Fruit fly (Drosophila melanogaster) whole organism, embryonic: ENCODE data around the gene Jhbp12.

Experiments used
- CG10959 ChIP-seq: fragments of 200-800 bp; sonication (Bioruptor generic); IDR thresholded peaks from 2 replicates; pipeline ENCODE4 v1.3.6; 2022; ENCODE audit warnings: missing biosample characterization, missing genetic modification characterization
- CG11093 ChIP-seq: fragments of 200-800 bp; sonication (Bioruptor generic); IDR thresholded peaks from 3 replicates; pipeline ENCODE4 v1.3.6; 2022; ENCODE audit warnings: missing biosample characterization, missing genetic modification characterization
- CG11696 ChIP-seq: fragments of 200-800 bp; sonication (Bioruptor generic); IDR thresholded peaks from 2 replicates; pipeline ENCODE4 v1.3.6; 2022; ENCODE audit warnings: missing biosample characterization, missing genetic modification characterization
- CG12219 ChIP-seq: fragments of 200-800 bp; sonication (Bioruptor generic); optimal IDR thresholded peaks from 3 replicates; lab custom pipeline; 2018; ENCODE audit warnings: missing biosample characterization, mild to moderate bottlenecking, missing genetic modification characterization
- CG14014 ChIP-seq: fragments of 200-800 bp; sonication (Bioruptor generic); IDR thresholded peaks from 2 replicates; pipeline ENCODE4 v1.3.6; 2022; ENCODE audit warnings: missing biosample characterization, missing genetic modification characterization
- CG1602 ChIP-seq: fragments of 200-800 bp; sonication (Bioruptor generic); optimal IDR thresholded peaks from 3 replicates; lab custom pipeline; 2016; ENCODE audit warnings: missing biosample characterization, missing genetic modification characterization
- CG17359 ChIP-seq: fragments of 200-800 bp; sonication (Bioruptor generic); optimal IDR thresholded peaks from 3 replicates; lab custom pipeline; 2018; ENCODE audit warnings: missing biosample characterization, mild to moderate bottlenecking, missing genetic modification characterization, moderate library complexity
- CG18476 ChIP-seq: fragments of 200-800 bp; sonication (Bioruptor generic); optimal IDR thresholded peaks from 2 replicates; lab custom pipeline; 2016; ENCODE audit warnings: missing biosample characterization, mild to moderate bottlenecking, missing genetic modification characterization
- CG2116 ChIP-seq: fragments of 200-800 bp; sonication (Bioruptor generic); optimal IDR thresholded peaks from 3 replicates; lab custom pipeline; 2018; ENCODE audit warnings: missing biosample characterization, mild to moderate bottlenecking, missing genetic modification characterization
- CG30020 ChIP-seq: fragments of 200-800 bp; optimal IDR thresholded peaks from 2 replicates; lab custom pipeline; 2019; ENCODE audit warnings: missing biosample characterization, mild to moderate bottlenecking, missing genetic modification characterization, moderate library complexity
- CG30431 ChIP-seq: fragments of 200-800 bp; sonication (Bioruptor generic); optimal IDR thresholded peaks from 2 replicates; lab custom pipeline; 2017; ENCODE audit warnings: missing biosample characterization, missing genetic modification characterization
- CG4282 ChIP-seq: fragments of 200-800 bp; sonication (Bioruptor generic); optimal IDR thresholded peaks from 2 replicates; lab custom pipeline; 2016; ENCODE audit warnings: missing biosample characterization, missing genetic modification characterization
- CG4328 ChIP-seq: fragments of 200-800 bp; sonication (Bioruptor generic); optimal IDR thresholded peaks from 3 replicates; lab custom pipeline; 2017; ENCODE audit warnings: missing biosample characterization, missing genetic modification reagents, missing genetic modification characterization
- CG4424 ChIP-seq: fragments of 200-800 bp; sonication (Bioruptor generic); optimal IDR thresholded peaks from 3 replicates; lab custom pipeline; 2016; ENCODE audit warnings: missing biosample characterization, missing genetic modification characterization
- CG7271 ChIP-seq: fragments of 200-800 bp; sonication (Bioruptor generic); optimal IDR thresholded peaks from 2 replicates; lab custom pipeline; 2018; ENCODE audit warnings: missing biosample characterization, mild to moderate bottlenecking, missing genetic modification characterization, moderate library complexity
- CG7357 ChIP-seq: fragments of 200-800 bp; sonication (Bioruptor generic); IDR thresholded peaks from 3 replicates; pipeline ENCODE4 v1.3.6; 2022; ENCODE audit warnings: missing biosample characterization, missing genetic modification characterization
- CG8765 ChIP-seq: fragments of 200-800 bp; sonication (Bioruptor generic); IDR thresholded peaks from 2 replicates; pipeline ENCODE4 v1.3.6; 2022; ENCODE audit warnings: missing biosample characterization, missing genetic modification characterization
- CrebB ChIP-seq: fragments of 200-800 bp; sonication (Bioruptor generic); optimal IDR thresholded peaks from 3 replicates; lab custom pipeline; 2018; ENCODE audit warnings: missing biosample characterization, mild to moderate bottlenecking, missing genetic modification characterization
- Ets97D ChIP-seq: fragments of 200-800 bp; sonication (Bioruptor generic); optimal IDR thresholded peaks from 3 replicates; lab custom pipeline; 2016; ENCODE audit warnings: missing biosample characterization, missing genetic modification characterization
- Fer1 ChIP-seq: fragments of 200-800 bp; sonication (Bioruptor generic); optimal IDR thresholded peaks from 2 replicates; lab custom pipeline; 2017; ENCODE audit warnings: missing biosample characterization, mild to moderate bottlenecking, missing genetic modification characterization
- GATAe ChIP-seq: fragments of 200-800 bp; sonication (Bioruptor generic); conservative IDR thresholded peaks from 2 replicates; pipeline ENCODE4 v1.3.6; 2022; ENCODE audit warnings: missing biosample characterization, missing genetic modification characterization
- HLH54F ChIP-seq: fragments of 200-800 bp; sonication (Bioruptor generic); optimal IDR thresholded peaks from 3 replicates; lab custom pipeline; 2016; ENCODE audit warnings: missing biosample characterization, missing genetic modification characterization
- Hmx ChIP-seq: fragments of 200-800 bp; sonication (Bioruptor generic); optimal IDR thresholded peaks from 2 replicates; lab custom pipeline; 2016; ENCODE audit warnings: missing biosample characterization, missing genetic modification characterization
- Mad ChIP-seq: fragments of 200-800 bp; sonication (Bioruptor generic); optimal IDR thresholded peaks from 2 replicates; lab custom pipeline; 2016; ENCODE audit warnings: missing biosample characterization, missing genetic modification characterization
- Max ChIP-seq: fragments of 200-800 bp; sonication (Bioruptor generic); optimal IDR thresholded peaks from 2 replicates; lab custom pipeline; 2016; ENCODE audit warnings: missing biosample characterization, mild to moderate bottlenecking, missing genetic modification characterization
- Meics ChIP-seq: fragments of 200-800 bp; sonication (Bioruptor generic); optimal IDR thresholded peaks from 2 replicates; lab custom pipeline; 2017; ENCODE audit warnings: missing biosample characterization, mild to moderate bottlenecking, missing genetic modification characterization
- NK7.1 ChIP-seq: fragments of 200-800 bp; sonication (Bioruptor generic); optimal IDR thresholded peaks from 3 replicates; lab custom pipeline; 2016; ENCODE audit warnings: missing biosample characterization, missing genetic modification characterization
- NfI ChIP-seq: fragments of 200-800 bp; sonication (Bioruptor generic); optimal IDR thresholded peaks from 3 replicates; lab custom pipeline; 2018; ENCODE audit warnings: missing biosample characterization, mild to moderate bottlenecking, missing genetic modification characterization, moderate library complexity
- Usf ChIP-seq: fragments of 200-800 bp; sonication (Bioruptor generic); optimal IDR thresholded peaks from 2 replicates; lab custom pipeline; 2017; ENCODE audit warnings: missing genotype, missing biosample characterization, missing genetic modification characterization
- ara ChIP-seq: fragments of 200-800 bp; sonication (Bioruptor generic); IDR thresholded peaks from 2 replicates; pipeline ENCODE4 v1.3.6; 2022; ENCODE audit warnings: missing biosample characterization, missing genetic modification characterization
- ash1 ChIP-seq: fragments of 200-800 bp; sonication (Bioruptor generic); optimal IDR thresholded peaks from 2 replicates; lab custom pipeline; 2018; ENCODE audit warnings: missing biosample characterization, mild to moderate bottlenecking, missing genetic modification characterization
- cas ChIP-seq: fragments of 200-800 bp; sonication (Bioruptor generic); IDR thresholded peaks from 2 replicates; pipeline ENCODE4 v1.3.6; 2022; ENCODE audit warnings: missing biosample characterization, missing genetic modification characterization
- chn ChIP-seq: fragments of 200-800 bp; sonication (Bioruptor generic); optimal IDR thresholded peaks from 2 replicates; lab custom pipeline; 2016; ENCODE audit warnings: missing biosample characterization, missing genetic modification characterization
- crol ChIP-seq: fragments of 200-800 bp; sonication (Bioruptor generic); IDR thresholded peaks from 2 replicates; pipeline ENCODE4 v1.3.6; 2022; ENCODE audit warnings: missing biosample characterization, missing genetic modification characterization
- dati ChIP-seq: fragments of 200-800 bp; sonication (Bioruptor generic); IDR thresholded peaks from 2 replicates; pipeline ENCODE4 v1.3.6; 2022; ENCODE audit warnings: missing biosample characterization, missing genetic modification characterization
- dpn ChIP-seq, 2 experiments: fragments of 200-800 bp; sonication (Bioruptor generic); optimal IDR thresholded peaks; 3 replicates each; lab custom pipeline; 2016; ENCODE audit warnings: missing biosample characterization in 2 of 2, missing genetic modification characterization in 2 of 2
- gce ChIP-seq: fragments of 200-800 bp; sonication (Bioruptor generic); IDR thresholded peaks from 3 replicates; pipeline ENCODE4 v1.3.6; 2022; ENCODE audit warnings: missing biosample characterization, missing genetic modification characterization
- gro ChIP-seq: fragments of 200-800 bp; sonication (Bioruptor generic); optimal IDR thresholded peaks from 2 replicates; lab custom pipeline; 2016; ENCODE audit warnings: missing biosample characterization, missing genetic modification characterization
- hkb ChIP-seq, 2 experiments: fragments of 200-800 bp in 1 of 2; fragments of >200 bp in 1 of 2; sonication (Bioruptor generic) in 1 of 2; IDR thresholded peaks in 1 of 2; optimal IDR thresholded peaks in 1 of 2; 2 replicates each; pipeline versions ENCODE4 v1.3.6 to Lab custom; 2017 to 2022; ENCODE audit warnings: missing biosample characterization in 1 of 2, missing genetic modification characterization in 1 of 2
- kah ChIP-seq: fragments of 200-800 bp; sonication (Bioruptor generic); optimal IDR thresholded peaks from 2 replicates; lab custom pipeline; 2018; ENCODE audit warnings: missing biosample characterization, mild to moderate bottlenecking, missing genetic modification characterization
- p53 ChIP-seq: fragments of 200-800 bp; sonication (Bioruptor generic); optimal IDR thresholded peaks from 2 replicates; lab custom pipeline; 2016; ENCODE audit warnings: missing biosample characterization, missing genetic modification characterization
- pfk ChIP-seq: fragments of 200-800 bp; sonication (Bioruptor generic); optimal IDR thresholded peaks from 2 replicates; lab custom pipeline; 2018; ENCODE audit warnings: missing biosample characterization, mild to moderate bottlenecking, missing genetic modification characterization, moderate library complexity
- phol ChIP-seq: fragments of 200-800 bp; sonication (Bioruptor generic); optimal IDR thresholded peaks from 3 replicates; lab custom pipeline; 2018; ENCODE audit warnings: missing biosample characterization, mild to moderate bottlenecking, missing genetic modification characterization, moderate library complexity
- pita ChIP-seq: fragments of 200-800 bp; sonication (Bioruptor generic); optimal IDR thresholded peaks from 2 replicates; lab custom pipeline; 2017; ENCODE audit warnings: missing biosample characterization, mild to moderate bottlenecking, missing genetic modification characterization
- slou ChIP-seq: fragments of 200-800 bp; sonication (Bioruptor generic); optimal IDR thresholded peaks from 3 replicates; lab custom pipeline; 2016; ENCODE audit warnings: missing biosample characterization, missing genetic modification characterization
- ssp ChIP-seq: fragments of 200-800 bp; sonication (Bioruptor generic); IDR thresholded peaks from 2 replicates; pipeline ENCODE4 v1.3.6; 2022; ENCODE audit warnings: missing biosample characterization, missing genetic modification characterization
- sug ChIP-seq: fragments of 200-800 bp; optimal IDR thresholded peaks from 2 replicates; lab custom pipeline; 2019; ENCODE audit warnings: missing biosample characterization, mild to moderate bottlenecking, missing genetic modification characterization, moderate library complexity
- tio ChIP-seq: fragments of 200-800 bp; sonication (Bioruptor generic); optimal IDR thresholded peaks from 2 replicates; lab custom pipeline; 2017; ENCODE audit warnings: missing biosample characterization, missing genetic modification characterization, inconsistent platforms
- vvl ChIP-seq: fragments of 200-800 bp; sonication (Bioruptor generic); IDR thresholded peaks from 2 replicates; pipeline ENCODE4 v1.3.6; 2022; ENCODE audit warnings: missing biosample characterization, missing genetic modification characterization
- zfh1 ChIP-seq: fragments of 200-800 bp; sonication (Bioruptor generic); IDR thresholded peaks from 3 replicates; pipeline ENCODE4 v1.3.6; 2022; ENCODE audit warnings: missing biosample characterization, missing genetic modification characterization

Jhbp12 gene

DNA sequence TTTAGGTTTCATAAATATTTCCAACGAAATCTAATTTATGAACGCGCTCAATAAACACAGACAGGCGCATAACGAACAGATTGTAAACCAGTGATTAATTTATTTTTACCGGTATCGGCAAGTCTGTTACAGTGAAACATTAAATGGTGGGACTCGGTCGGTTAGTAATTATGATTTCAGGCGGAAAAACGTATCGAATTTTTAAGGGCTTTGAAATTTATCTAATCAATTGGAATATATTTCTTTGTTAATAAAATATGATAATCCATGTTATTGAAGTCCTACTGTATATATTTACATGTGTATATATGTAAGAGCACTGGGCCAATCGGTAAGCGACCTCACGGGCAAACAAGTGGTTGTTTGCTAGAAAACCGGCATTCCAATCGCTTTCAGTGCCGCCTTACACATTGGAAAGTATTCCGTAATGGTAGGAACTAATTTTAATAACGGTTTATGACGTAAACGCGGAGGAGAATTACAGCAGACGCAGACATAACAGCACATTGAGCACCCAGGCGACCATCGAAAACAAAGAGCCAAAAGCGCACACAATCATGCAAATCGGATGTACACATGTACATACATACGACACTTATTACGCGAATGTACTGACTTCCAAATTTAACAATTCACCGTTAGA is 18.6 kb downstream of the Jhbp12 start (continued):
- TF ChIP-seq pfk (peak; percentile 30), cas (GFP tag; lab: Robert Waterston, UW) (peak; percentile 93), sug (tag; lab: Kevin White, UChicago) (peak; percentile 96), CG18476 (GFP tag; lab: Kevin White, UChicago) (peak; percentile 75), Max (peak; percentile 84), CG2116 (GFP tag; lab: Kevin White, UChicago) (peak; percentile 57), Fer1 (peak; percentile 94), dati (GFP tag; lab: Robert Waterston, UW) (peak; percentile 69; the same call in 1 of the 2 replicates), hkb (optimal IDR thresholded peaks at IDR 0.05; lab: Kevin White, UChicago) (no peak), hkb (GFP tag; IDR thresholded peaks at IDR 0.05; lab: Robert Waterston, UW) (peak; percentile 95), NK7.1 (peak; percentile 50), CG14014 (GFP tag; lab: Robert Waterston, UW) (peak; percentile 98), Ets97D (GFP tag; lab: Kevin White, UChicago) (peak; percentile 78), CG11093 (GFP tag; lab: Robert Waterston, UW) (peak; percentile 86), CG7271 (tag; lab: Kevin White, UChicago) (no peak), Meics (GFP tag; lab: Kevin White, UChicago) (peak; percentile 91), NfI (GFP tag; lab: Kevin White, UChicago) (peak; percentile 97), CG30020 (tag; lab: Kevin White, UChicago) (no peak), CG4424 (GFP tag; lab: Kevin White, UChicago) (peak; percentile 71), slou (GFP tag; lab: Kevin White, UChicago) (peak; percentile 51), ash1 (GFP tag; lab: Kevin White, UChicago) (no peak), CG7357 (GFP tag; lab: Robert Waterston, UW) (peak; percentile 83), pita (GFP tag; lab: Kevin White, UChicago) (no peak), vvl (GFP tag; lab: Robert Waterston, UW) (peak; percentile 98), CrebB (tag; lab: Kevin White, UChicago) (peak; percentile 94), kah (peak; percentile 82), zfh1 (peak; percentile 93), CG4328 (peak; percentile 79), ssp (GFP tag; lab: Robert Waterston, UW) (peak; percentile 82), CG11696 (GFP tag; lab: Robert Waterston, UW) (peak; percentile 90), crol (GFP tag; lab: Robert Waterston, UW) (peak; percentile 56), dpn (GFP tag; optimal IDR thresholded peaks at IDR 0.05; lab: Kevin White, UChicago) (peak; percentile 93 to 96), p53 (GFP tag; lab: Kevin White, UChicago) (peak; percentile 17), GATAe (peak; percentile 96), gro (GFP tag; lab: Kevin White, UChicago) (peak; percentile 95), tio (GFP tag; lab: Kevin White, UChicago) (peak; percentile 84), CG8765 (peak; percentile 73), Usf (GFP tag; lab: Kevin White, UChicago) (peak; percentile 49), HLH54F (peak; percentile 85), ara (GFP tag; lab: Robert Waterston, UW) (peak; percentile 86), CG12219 (GFP tag; lab: Kevin White, UChicago) (peak; percentile 93), CG30431 (GFP tag; lab: Kevin White, UChicago) (peak; percentile 77), chn (peak; percentile 83), CG1602 (GFP tag; lab: Kevin White, UChicago) (peak; percentile 88), phol (tag; lab: Kevin White, UChicago) (peak; percentile 82), Mad (GFP tag; lab: Kevin White, UChicago) (peak; percentile 84), CG10959 (GFP tag; lab: Robert Waterston, UW) (peak; percentile 78), CG17359 (tag; lab: Kevin White, UChicago) (peak; percentile 85), Hmx (GFP tag; lab: Kevin White, UChicago) (peak; percentile 71), gce (GFP tag; lab: Robert Waterston, UW) (peak; percentile 92), CG4282 (GFP tag; lab: Kevin White, UChicago) (peak; percentile 55)
